Worm (Caenorhabditis elegans) whole organism, young adult: ENCODE measurements around the gene C38H2.2.

Experiments
- aptf-2 ChIP-seq: fragments of 200-800 bp; sonication (Bioruptor generic); conservative IDR thresholded peaks from 2 replicates; pipeline ENCODE4 v1.3.6; 2022; ENCODE audit warnings: missing genetic modification reagents, missing genetic modification characterization, missing compliant biosample characterization
- efl-1 ChIP-seq: fragments of 150-350 bp; optimal IDR thresholded peaks from 2 replicates; lab custom pipeline; 2014; ENCODE audit warnings: missing biosample characterization, missing genetic modification reagents, missing genetic modification characterization
- pha-4 ChIP-seq: fragments of 150-350 bp; sonication (generic microtip); optimal IDR thresholded peaks from 2 replicates; lab custom pipeline; 2014; ENCODE audit warnings: missing biosample characterization, missing genetic modification reagents, missing genetic modification characterization

- TF ChIP-seq aptf-2 (GFP tag; lab: Robert Waterston, UW) (no peak), pha-4 (tag; lab: Kevin White, UChicago) (no peak), efl-1 (GFP tag; lab: Kevin White, UChicago) (no peak)
Observed at ce11 chrIII:10336109-10336508, 45.5 kb upstream of the C38H2.2 start.
